Worm (Caenorhabditis elegans) whole organism, L1 larva: ENCODE results near the gene T08A11.1.

Experiments used
- C16A3.4 ChIP-seq: fragments of 150-350 bp; optimal IDR thresholded peaks from 2 replicates; lab custom pipeline; 2014; ENCODE audit warnings: missing biosample characterization, missing genetic modification characterization
- C34B4.2 ChIP-seq: sonication (generic microtip); optimal IDR thresholded peaks from 2 replicates; lab custom pipeline; 2017; ENCODE audit warnings: mild to moderate bottlenecking, missing genetic modification characterization, missing compliant biosample characterization
- F16B12.6 ChIP-seq: fragments of 150-350 bp; optimal IDR thresholded peaks from 2 replicates; lab custom pipeline; 2014; ENCODE audit warnings: missing biosample characterization, missing genetic modification characterization
- Y116A8C.19 ChIP-seq: sonication (generic microtip); optimal IDR thresholded peaks from 2 replicates; lab custom pipeline; 2016; ENCODE audit warnings: missing compliant biosample characterization, missing genetic modification characterization, borderline replicate concordance
- alr-1 ChIP-seq: fragments of 200-800 bp; sonication (Bioruptor generic); optimal IDR thresholded peaks from 2 replicates; lab custom pipeline; 2018; ENCODE audit warnings: borderline replicate concordance, mild to moderate bottlenecking, missing genetic modification characterization, missing compliant biosample characterization
- aly-2 ChIP-seq: fragments of 150-350 bp; optimal IDR thresholded peaks from 2 replicates; lab custom pipeline; 2014; ENCODE audit warnings: missing biosample characterization, missing genetic modification characterization
- blmp-1 ChIP-seq: fragments of 150-350 bp; optimal IDR thresholded peaks from 2 replicates; lab custom pipeline; 2014; ENCODE audit warnings: missing biosample characterization, missing genetic modification characterization
- ceh-8 ChIP-seq: fragments of 200-800 bp; sonication (Bioruptor generic); optimal IDR thresholded peaks from 2 replicates; lab custom pipeline; 2018; ENCODE audit warnings: mild to moderate bottlenecking, missing genetic modification characterization, moderate library complexity, missing compliant biosample characterization
- ces-1 ChIP-seq: fragments of 150-350 bp; optimal IDR thresholded peaks from 2 replicates; lab custom pipeline; 2014; ENCODE audit warnings: missing biosample characterization, missing genetic modification reagents, missing genetic modification characterization
- dpl-1 ChIP-seq, 3 experiments: fragments of 150-350 bp in 2 of 3; sonication (generic microtip) in 1 of 3; optimal IDR thresholded peaks; 2 replicates each; lab custom pipeline; 2014 to 2017; ENCODE audit warnings: missing biosample characterization in 3 of 3, missing genetic modification characterization in 3 of 3, missing genetic modification reagents in 3 of 3
- efl-1 ChIP-seq, 4 experiments: fragments of 150-350 bp; optimal IDR thresholded peaks in 3 of 4; peaks in 1 of 4; 1 replicate in 1 of 4; 2 replicates in 3 of 4; lab custom pipeline; 2014; ENCODE audit warnings: missing biosample characterization in 2 of 4, missing genetic modification characterization in 2 of 4, missing genetic modification reagents in 2 of 4
- egl-13 ChIP-seq: sonication (generic microtip); optimal IDR thresholded peaks from 2 replicates; lab custom pipeline; 2016; ENCODE audit warnings: missing genotype, missing genetic modification reagents, missing genetic modification characterization, missing compliant biosample characterization
- elt-3 ChIP-seq, 6 experiments: fragments of 150-350 bp in 1 of 6; sonication (generic microtip); optimal IDR thresholded peaks; 2 replicates each; lab custom pipeline; 2017 to 2018; ENCODE audit warnings: missing biosample characterization in 6 of 6, missing genetic modification characterization in 6 of 6, inconsistent platforms in 1 of 6
- ets-5 ChIP-seq: fragments of 200-800 bp; sonication (Bioruptor generic); IDR thresholded peaks from 2 replicates; pipeline ENCODE4 v1.3.6; 2022; ENCODE audit warnings: missing genetic modification characterization, missing compliant biosample characterization
- fkh-4 ChIP-seq: sonication (generic microtip); optimal IDR thresholded peaks from 2 replicates; lab custom pipeline; 2016; ENCODE audit warnings: missing compliant biosample characterization, missing genetic modification characterization, borderline replicate concordance
- fkh-8 ChIP-seq: sonication (generic microtip); optimal IDR thresholded peaks from 2 replicates; lab custom pipeline; 2016; ENCODE audit warnings: mild to moderate bottlenecking, missing genetic modification characterization, missing compliant biosample characterization
- fos-1 ChIP-seq: fragments of 150-350 bp; optimal IDR thresholded peaks from 2 replicates; lab custom pipeline; 2014; ENCODE audit warnings: missing biosample characterization, missing genetic modification characterization
- grh-1 ChIP-seq: fragments of 200-800 bp; sonication (Bioruptor generic); IDR thresholded peaks from 2 replicates; pipeline ENCODE4 v1.3.6; 2022; ENCODE audit warnings: missing genetic modification reagents, missing genetic modification characterization, missing compliant biosample characterization
- hpl-2 ChIP-seq: fragments of 150-350 bp; optimal IDR thresholded peaks from 2 replicates; lab custom pipeline; 2014; ENCODE audit warnings: missing biosample characterization, missing genetic modification reagents, missing genetic modification characterization
- lin-13 ChIP-seq: fragments of 150-350 bp; optimal IDR thresholded peaks from 2 replicates; lab custom pipeline; 2014; ENCODE audit warnings: missing biosample characterization, missing genetic modification reagents, missing genetic modification characterization
- lin-14 ChIP-seq: fragments of 200-800 bp; sonication (Bioruptor generic); optimal IDR thresholded peaks from 2 replicates; lab custom pipeline; 2018; ENCODE audit warnings: mild to moderate bottlenecking, missing genetic modification characterization, moderate library complexity, missing compliant biosample characterization
- lin-15B ChIP-seq: fragments of 150-350 bp; sonication (generic microtip); optimal IDR thresholded peaks from 3 replicates; lab custom pipeline; 2014; ENCODE audit warnings: missing biosample characterization, missing genetic modification characterization
- lin-35 ChIP-seq, 2 experiments: fragments of 150-350 bp; optimal IDR thresholded peaks; 2 replicates each; lab custom pipeline; 2014; ENCODE audit warnings: missing biosample characterization in 2 of 2, missing genetic modification characterization in 2 of 2, missing genetic modification reagents in 2 of 2
- lir-3 ChIP-seq: sonication (generic microtip); optimal IDR thresholded peaks from 2 replicates; lab custom pipeline; 2016; ENCODE audit warnings: mild to moderate bottlenecking, missing genetic modification characterization, moderate library complexity, missing compliant biosample characterization; ENCODE audit not compliant: poor library complexity
- nhr-11 ChIP-seq: fragments of 150-350 bp; optimal IDR thresholded peaks from 2 replicates; lab custom pipeline; 2014; ENCODE audit warnings: missing biosample characterization, missing genetic modification characterization
- nhr-12 ChIP-seq: sonication (generic microtip); optimal IDR thresholded peaks from 2 replicates; lab custom pipeline; 2017; ENCODE audit warnings: missing biosample characterization, missing genetic modification characterization
- nhr-19 ChIP-seq: fragments of 200-800 bp; sonication (Bioruptor generic); conservative IDR thresholded peaks from 2 replicates; pipeline ENCODE4 v1.3.6; 2022; ENCODE audit warnings: missing genetic modification characterization, missing compliant biosample characterization
- nhr-20 ChIP-seq: sonication (generic microtip); optimal IDR thresholded peaks from 2 replicates; lab custom pipeline; 2016; ENCODE audit warnings: mild to moderate bottlenecking, missing genetic modification characterization, missing compliant biosample characterization
- nhr-28 ChIP-seq: fragments of 150-350 bp; optimal IDR thresholded peaks from 2 replicates; lab custom pipeline; 2014; ENCODE audit warnings: missing biosample characterization, missing genetic modification characterization
- nhr-47 ChIP-seq: sonication (generic microtip); optimal IDR thresholded peaks from 2 replicates; lab custom pipeline; 2016; ENCODE audit warnings: mild to moderate bottlenecking, missing genetic modification characterization, moderate library complexity, missing compliant biosample characterization
- nhr-76 ChIP-seq: sonication (generic microtip); optimal IDR thresholded peaks from 2 replicates; lab custom pipeline; 2017; ENCODE audit warnings: missing biosample characterization, missing genetic modification characterization
- nhr-77 ChIP-seq: fragments of 150-350 bp; optimal IDR thresholded peaks from 2 replicates; lab custom pipeline; 2014; ENCODE audit warnings: missing biosample characterization, missing genetic modification characterization
- nhr-84 ChIP-seq: sonication (generic microtip); optimal IDR thresholded peaks from 2 replicates; lab custom pipeline; 2017; ENCODE audit warnings: missing biosample characterization, missing genetic modification characterization
- nhr-85 ChIP-seq: sonication (generic microtip); peaks from one replicate; lab custom pipeline; 2016; ENCODE audit warnings: missing genetic modification characterization, inconsistent platforms, missing compliant biosample characterization
- pag-3 ChIP-seq: sonication (generic microtip); optimal IDR thresholded peaks from 2 replicates; lab custom pipeline; 2017; ENCODE audit warnings: missing genetic modification characterization, mild to moderate bottlenecking, missing compliant biosample characterization, antibody characterized with exemption, borderline replicate concordance; ENCODE audit not compliant: insufficient read depth
- pax-3 ChIP-seq: fragments of 200-800 bp; sonication (Bioruptor generic); optimal IDR thresholded peaks from 2 replicates; lab custom pipeline; 2018; ENCODE audit warnings: mild to moderate bottlenecking, missing genetic modification characterization, moderate library complexity, missing compliant biosample characterization
- pqm-1 ChIP-seq: sonication (generic microtip); optimal IDR thresholded peaks from 3 replicates; lab custom pipeline; 2017; ENCODE audit warnings: missing biosample characterization, missing genetic modification characterization
- rnt-1 ChIP-seq: sonication (generic microtip); optimal IDR thresholded peaks from 2 replicates; lab custom pipeline; 2016; ENCODE audit warnings: mild to moderate bottlenecking, missing genetic modification characterization, moderate library complexity, missing compliant biosample characterization
- snu-23 ChIP-seq: sonication (generic microtip); optimal IDR thresholded peaks from 2 replicates; lab custom pipeline; 2016; ENCODE audit warnings: missing genetic modification characterization, missing compliant biosample characterization
- sox-4 ChIP-seq: sonication (generic microtip); optimal IDR thresholded peaks from 2 replicates; lab custom pipeline; 2016; ENCODE audit warnings: missing genetic modification characterization, missing compliant biosample characterization
- sup-37 ChIP-seq: fragments of 200-800 bp; sonication (Bioruptor generic); optimal IDR thresholded peaks from 2 replicates; lab custom pipeline; 2018; ENCODE audit warnings: mild to moderate bottlenecking, missing genetic modification characterization, missing compliant biosample characterization
- swsn-7 ChIP-seq: sonication (generic microtip); optimal IDR thresholded peaks from 2 replicates; lab custom pipeline; 2016; ENCODE audit warnings: missing genetic modification characterization, missing compliant biosample characterization
- tbx-2 ChIP-seq: sonication (generic microtip); optimal IDR thresholded peaks from 2 replicates; lab custom pipeline; 2016; ENCODE audit warnings: missing genetic modification characterization, missing compliant biosample characterization
- unc-98 ChIP-seq: fragments of 200-800 bp; sonication (Bioruptor generic); IDR thresholded peaks from 2 replicates; pipeline ENCODE4 v1.3.6; 2022; ENCODE audit warnings: missing genetic modification characterization, missing compliant biosample characterization
- zag-1 ChIP-seq: fragments of 150-350 bp; optimal IDR thresholded peaks from 2 replicates; lab custom pipeline; 2014; ENCODE audit warnings: missing biosample characterization, missing genetic modification characterization
- zip-4 ChIP-seq: fragments of 200-800 bp; sonication (Bioruptor generic); optimal IDR thresholded peaks from 2 replicates; lab custom pipeline; 2018; ENCODE audit warnings: mild to moderate bottlenecking, missing genetic modification characterization, moderate library complexity, missing compliant biosample characterization
- ztf-11 ChIP-seq, 2 experiments: sonication (generic microtip); optimal IDR thresholded peaks; 2 replicates each; lab custom pipeline; 2016 to 2017; ENCODE audit warnings: missing genetic modification characterization in 2 of 2, missing biosample characterization in 1 of 2, missing compliant biosample characterization in 1 of 2

T08A11.1 gene

DNA sequence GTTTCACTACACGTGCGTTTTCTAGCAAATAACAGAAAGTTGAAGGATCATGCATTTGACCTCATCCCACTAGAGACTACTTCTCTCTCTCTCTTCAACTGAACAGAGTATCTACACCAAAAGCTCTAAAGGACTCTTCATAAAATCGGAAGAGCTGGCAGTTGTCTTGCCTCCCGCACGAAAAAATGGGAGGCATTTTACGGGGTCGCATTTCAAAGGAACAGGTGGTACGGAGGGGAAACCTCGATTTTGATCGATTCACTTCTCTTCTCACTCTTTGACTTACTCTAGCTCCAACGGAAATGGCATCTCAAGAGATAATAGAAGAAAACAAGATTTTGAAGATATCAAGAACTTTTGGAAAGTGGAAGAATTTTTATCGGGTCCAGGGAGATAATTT lies 20.2 kb upstream of the T08A11.1 start (continued):
- TF ChIP-seq tbx-2 (tag; lab: Kevin White, UChicago) (no peak), nhr-47 (no peak), ztf-11 (tag; optimal IDR thresholded peaks at IDR 0.05; lab: Kevin White, UChicago) (no peak), dpl-1 (GFP tag; optimal IDR thresholded peaks at IDR 0.05; lab: Kevin White, UChicago) (no peak), lin-35 (GFP tag; optimal IDR thresholded peaks at IDR 0.05; lab: Kevin White, UChicago) (no peak), nhr-85 (peak; percentile 10), sox-4 (tag; lab: Kevin White, UChicago) (no peak), snu-23 (GFP tag; lab: Kevin White, UChicago) (peak; percentile 47), nhr-84 (tag; lab: Kevin White, UChicago) (no peak), elt-3 (tag; optimal IDR thresholded peaks at IDR 0.05; lab: Kevin White, UChicago) (no peak), nhr-19 (GFP tag; lab: Robert Waterston, UW) (peak; percentile 52), fkh-4 (tag; lab: Kevin White, UChicago) (no peak), lir-3 (tag; lab: Kevin White, UChicago) (peak; percentile 53)

- TF ChIP-seq elt-3 (tag; optimal IDR thresholded peaks at IDR 0.05; lab: Kevin White, UChicago) (peak in 4 of 6 experiments; percentile 19 to 90 (median 66)), nhr-12 (tag; lab: Kevin White, UChicago) (no peak), ceh-8 (GFP tag; lab: Kevin White, UChicago) (peak; percentile 97), pag-3 (tag; lab: Kevin White, UChicago) (peak; percentile 95), C16A3.4 (tag; lab: Kevin White, UChicago) (peak; percentile 91), unc-98 (GFP tag; lab: Robert Waterston, UW) (peak; percentile 77), nhr-28 (no peak), lin-13 (peak; percentile 87), fos-1 (peak; percentile 73), pqm-1 (tag; lab: Kevin White, UChicago) (peak; percentile 70), dpl-1 (GFP tag; optimal IDR thresholded peaks at IDR 0.05; lab: Kevin White, UChicago) (peak; percentile 59 to 68 (median 68)), alr-1 (no peak), nhr-77 (tag; lab: Kevin White, UChicago) (peak; percentile 94), nhr-19 (GFP tag; lab: Robert Waterston, UW) (peak; percentile 98), egl-13 (tag; lab: Kevin White, UChicago) (peak; percentile 100), fkh-8 (tag; lab: Kevin White, UChicago) (peak; percentile 99), efl-1 (optimal IDR thresholded peaks at IDR 0.05; lab: Kevin White, UChicago) (peak; percentile 81 to 86), efl-1 (GFP tag; optimal IDR thresholded peaks at IDR 0.05 in 1 of 2; lab: Kevin White, UChicago) (peak; percentile 65 to 97), rnt-1 (peak; percentile 90), grh-1 (GFP tag; lab: Robert Waterston, UW) (peak; percentile 97), tbx-2 (tag; lab: Kevin White, UChicago) (peak; percentile 100), snu-23 (GFP tag; lab: Kevin White, UChicago) (peak; percentile 99), ets-5 (GFP tag; lab: Robert Waterston, UW) (no peak), nhr-76 (peak; percentile 17), nhr-20 (tag; lab: Kevin White, UChicago) (peak; percentile 100), nhr-11 (tag; lab: Kevin White, UChicago) (peak; percentile 97), aly-2 (no peak), sup-37 (GFP tag; lab: Kevin White, UChicago) (peak; percentile 96), lin-14 (GFP tag; lab: Kevin White, UChicago) (peak; percentile 100), C34B4.2 (tag; lab: Kevin White, UChicago) (peak; percentile 12), blmp-1 (peak; percentile 65), lin-15B (peak; percentile 48), nhr-84 (tag; lab: Kevin White, UChicago) (no peak), pax-3 (tag; lab: Kevin White, UChicago) (peak; percentile 98), zag-1 (tag; lab: Kevin White, UChicago) (peak; percentile 77), hpl-2 (GFP tag; lab: Kevin White, UChicago) (peak; percentile 70), swsn-7 (tag; lab: Kevin White, UChicago) (peak; percentile 99), F16B12.6 (tag; lab: Kevin White, UChicago) (peak; percentile 14), nhr-47 (peak; percentile 99), ces-1 (peak; percentile 29), Y116A8C.19 (tag; lab: Kevin White, UChicago) (peak; percentile 17), zip-4 (GFP tag; lab: Kevin White, UChicago) (peak; percentile 91)
These were observed 19.1 kb upstream of the T08A11.1 start for ce11 chrIII:4281955-4282618.
